Fruit fly (Drosophila melanogaster) whole organism, prepupa: ENCODE results near the gene MetRS-m.

ENCODE experiments used
- Blimp-1 ChIP-seq: fragments of 200-800 bp; sonication (Bioruptor generic); optimal IDR thresholded peaks from 3 replicates; lab custom pipeline; 2017; ENCODE audit warnings: missing biosample characterization, missing genetic modification characterization, mild to moderate bottlenecking, moderate library complexity, missing genetic modification reagents
- CG10631 ChIP-seq: fragments of 200-800 bp; sonication (Bioruptor generic); optimal IDR thresholded peaks from 2 replicates; lab custom pipeline; 2016; ENCODE audit warnings: missing biosample characterization, missing genetic modification characterization
- CG10669 ChIP-seq: fragments of 200-800 bp; sonication (Bioruptor generic); optimal IDR thresholded peaks from 3 replicates; lab custom pipeline; 2018; ENCODE audit warnings: missing biosample characterization, mild to moderate bottlenecking, missing genetic modification characterization, moderate library complexity
- CG11294 ChIP-seq: fragments of 200-800 bp; sonication (Bioruptor generic); IDR thresholded peaks from 2 replicates; pipeline ENCODE4 v1.3.6; 2022; ENCODE audit warnings: missing biosample characterization, missing genetic modification characterization
- CG11762 ChIP-seq: fragments of 200-800 bp; sonication (Bioruptor generic); optimal IDR thresholded peaks from 3 replicates; lab custom pipeline; 2016; ENCODE audit warnings: missing biosample characterization, missing genetic modification characterization; ENCODE audit not compliant: insufficient read depth
- CG11902 ChIP-seq: fragments of 200-800 bp; sonication (Bioruptor generic); optimal IDR thresholded peaks from 3 replicates; lab custom pipeline; 2016; ENCODE audit warnings: missing biosample characterization, missing genetic modification characterization
- CG15336 ChIP-seq: fragments of 200-800 bp; sonication (Bioruptor generic); IDR thresholded peaks from 2 replicates; pipeline ENCODE4 v1.3.6; 2022; ENCODE audit warnings: missing biosample characterization, missing genetic modification characterization
- CG1621 ChIP-seq: fragments of 200-800 bp; sonication (Bioruptor generic); optimal IDR thresholded peaks from 3 replicates; lab custom pipeline; 2018; ENCODE audit warnings: missing biosample characterization, mild to moderate bottlenecking, missing genetic modification characterization
- CG16779 ChIP-seq: fragments of 200-800 bp; sonication (Bioruptor generic); optimal IDR thresholded peaks from 3 replicates; lab custom pipeline; 2017; ENCODE audit warnings: missing biosample characterization, mild to moderate bottlenecking, missing genetic modification characterization
- CG3032 ChIP-seq: fragments of 200-800 bp; optimal IDR thresholded peaks from 2 replicates; lab custom pipeline; 2019; ENCODE audit warnings: missing biosample characterization, mild to moderate bottlenecking, missing genetic modification characterization, moderate library complexity
- CG32006 ChIP-seq: fragments of 200-800 bp; sonication (Bioruptor generic); optimal IDR thresholded peaks from 3 replicates; lab custom pipeline; 2017; ENCODE audit warnings: missing biosample characterization, mild to moderate bottlenecking, missing genetic modification characterization
- CG34406 ChIP-seq: fragments of 200-800 bp; sonication (Bioruptor generic); optimal IDR thresholded peaks from 3 replicates; lab custom pipeline; 2016; ENCODE audit warnings: missing biosample characterization, missing genetic modification characterization
- CG3919 ChIP-seq: fragments of 200-800 bp; sonication (Bioruptor generic); optimal IDR thresholded peaks from 3 replicates; lab custom pipeline; 2016; ENCODE audit warnings: missing biosample characterization, missing genetic modification characterization
- CG4318 ChIP-seq: fragments of 200-800 bp; sonication (Bioruptor generic); optimal IDR thresholded peaks from 3 replicates; lab custom pipeline; 2017; ENCODE audit warnings: missing biosample characterization, mild to moderate bottlenecking, missing genetic modification characterization
- CG6163 ChIP-seq: fragments of 200-800 bp; sonication (Bioruptor generic); IDR thresholded peaks from 3 replicates; pipeline ENCODE4 v1.3.6; 2022; ENCODE audit warnings: missing biosample characterization, missing genetic modification characterization
- CG6276 ChIP-seq: fragments of 200-800 bp; sonication (Bioruptor generic); optimal IDR thresholded peaks from 2 replicates; lab custom pipeline; 2017; ENCODE audit warnings: missing biosample characterization, mild to moderate bottlenecking, missing genetic modification characterization
- CG6854 ChIP-seq: fragments of 200-800 bp; sonication (Bioruptor generic); optimal IDR thresholded peaks from 2 replicates; lab custom pipeline; 2017; ENCODE audit warnings: missing biosample characterization, mild to moderate bottlenecking, missing genetic modification characterization
- CG7368 ChIP-seq: fragments of 200-800 bp; sonication (Bioruptor generic); optimal IDR thresholded peaks from 3 replicates; lab custom pipeline; 2016; ENCODE audit warnings: missing biosample characterization, missing genetic modification characterization
- CG8119 ChIP-seq: fragments of 200-800 bp; sonication (Bioruptor generic); IDR thresholded peaks from 3 replicates; pipeline ENCODE4 v1.3.6; 2022; ENCODE audit warnings: missing biosample characterization, missing genetic modification characterization
- CG9139 ChIP-seq: fragments of 200-800 bp; sonication (Bioruptor generic); optimal IDR thresholded peaks from 3 replicates; lab custom pipeline; 2017; ENCODE audit warnings: missing biosample characterization, mild to moderate bottlenecking, missing genetic modification characterization
- Eip75B ChIP-seq: fragments of 200-800 bp; sonication (Bioruptor generic); optimal IDR thresholded peaks from 3 replicates; lab custom pipeline; 2016; ENCODE audit warnings: missing biosample characterization, missing genetic modification characterization
- Eip78C ChIP-seq: fragments of 200-800 bp; sonication (Bioruptor generic); peaks from one replicate; lab custom pipeline; 2016; ENCODE audit warnings: missing biosample characterization, missing genetic modification characterization
- Ets21C ChIP-seq: fragments of 200-800 bp; sonication (Bioruptor generic); optimal IDR thresholded peaks from 3 replicates; lab custom pipeline; 2016; ENCODE audit warnings: missing biosample characterization, missing genetic modification characterization
- Ets96B ChIP-seq: fragments of 200-800 bp; optimal IDR thresholded peaks from 2 replicates; lab custom pipeline; 2019; ENCODE audit warnings: missing biosample characterization, mild to moderate bottlenecking, missing genetic modification characterization, moderate library complexity
- Gug ChIP-seq: fragments of 200-800 bp; sonication (Bioruptor generic); IDR thresholded peaks from 2 replicates; pipeline ENCODE4 v1.3.6; 2022; ENCODE audit warnings: missing biosample characterization, missing genetic modification characterization
- Hr38 ChIP-seq: sonication (Bioruptor generic); optimal IDR thresholded peaks from 2 replicates; lab custom pipeline; 2016; ENCODE audit warnings: missing biosample characterization, missing genetic modification characterization
- Hr4 ChIP-seq: fragments of 200-800 bp; sonication (Bioruptor generic); optimal IDR thresholded peaks from 3 replicates; lab custom pipeline; 2016; ENCODE audit warnings: missing biosample characterization, missing genetic modification characterization
- Met ChIP-seq: fragments of 200-800 bp; sonication (Bioruptor generic); optimal IDR thresholded peaks from 3 replicates; lab custom pipeline; 2016; ENCODE audit warnings: missing biosample characterization, missing genetic modification characterization
- OdsH ChIP-seq: fragments of 200-800 bp; sonication (Bioruptor generic); optimal IDR thresholded peaks from 3 replicates; lab custom pipeline; 2016; ENCODE audit warnings: missing biosample characterization, missing genetic modification characterization
- Smox ChIP-seq: fragments of 200-800 bp; sonication (Bioruptor generic); optimal IDR thresholded peaks from 3 replicates; lab custom pipeline; 2016; ENCODE audit warnings: missing biosample characterization, missing genetic modification characterization
- Sox102F ChIP-seq: fragments of 200-800 bp; sonication (Bioruptor generic); optimal IDR thresholded peaks from 2 replicates; lab custom pipeline; 2016; ENCODE audit warnings: missing biosample characterization, mild to moderate bottlenecking, missing genetic modification characterization
- Sox14 ChIP-seq: fragments of 200-800 bp; sonication (Bioruptor generic); optimal IDR thresholded peaks from 3 replicates; lab custom pipeline; 2016; ENCODE audit warnings: missing biosample characterization, missing genetic modification characterization
- achi ChIP-seq: fragments of 200-800 bp; sonication (Bioruptor generic); optimal IDR thresholded peaks from 3 replicates; lab custom pipeline; 2016; ENCODE audit warnings: missing biosample characterization, missing genetic modification characterization
- acj6 ChIP-seq: fragments of 200-800 bp; sonication (Bioruptor generic); optimal IDR thresholded peaks from 3 replicates; lab custom pipeline; 2016; ENCODE audit warnings: missing biosample characterization, missing genetic modification characterization
- cyc ChIP-seq: fragments of 200-800 bp; sonication (Bioruptor generic); optimal IDR thresholded peaks from 3 replicates; lab custom pipeline; 2016; ENCODE audit warnings: missing biosample characterization, missing genetic modification characterization
- dac ChIP-seq: fragments of 200-800 bp; sonication (Bioruptor generic); optimal IDR thresholded peaks from 2 replicates; lab custom pipeline; 2017; ENCODE audit warnings: missing biosample characterization, mild to moderate bottlenecking, missing genetic modification characterization
- dsx ChIP-seq: fragments of 200-800 bp; optimal IDR thresholded peaks from 3 replicates; lab custom pipeline; 2019; ENCODE audit warnings: missing biosample characterization, mild to moderate bottlenecking, missing genetic modification characterization, moderate library complexity; ENCODE audit not compliant: poor library complexity, severe bottlenecking
- esn ChIP-seq: fragments of 200-800 bp; sonication (Bioruptor generic); optimal IDR thresholded peaks from 2 replicates; lab custom pipeline; 2016; ENCODE audit warnings: missing biosample characterization, mild to moderate bottlenecking, missing genetic modification characterization, moderate library complexity
- fd85E ChIP-seq: fragments of 200-800 bp; sonication (Bioruptor generic); optimal IDR thresholded peaks from 3 replicates; lab custom pipeline; 2016; ENCODE audit warnings: missing biosample characterization, missing genetic modification characterization
- fkh ChIP-seq: fragments of 200-800 bp; sonication (Bioruptor generic); optimal IDR thresholded peaks from 3 replicates; lab custom pipeline; 2017; ENCODE audit warnings: missing biosample characterization, mild to moderate bottlenecking, missing genetic modification characterization, moderate library complexity
- pdm3 ChIP-seq: fragments of 200-800 bp; sonication (Bioruptor generic); optimal IDR thresholded peaks from 3 replicates; lab custom pipeline; 2016; ENCODE audit warnings: missing biosample characterization, missing genetic modification characterization
- spab ChIP-seq: fragments of 200-800 bp; sonication (Bioruptor generic); optimal IDR thresholded peaks from 2 replicates; lab custom pipeline; 2017; ENCODE audit warnings: missing biosample characterization, mild to moderate bottlenecking, missing genetic modification characterization, missing genetic modification reagents
- ss ChIP-seq, 2 experiments: fragments of 200-800 bp; sonication (Bioruptor generic); optimal IDR thresholded peaks; 2 replicates in 1 of 2; 3 replicates in 1 of 2; lab custom pipeline; 2017 to 2018; ENCODE audit warnings: mild to moderate bottlenecking in 2 of 2, missing biosample characterization in 2 of 2, missing genetic modification characterization in 2 of 2, moderate library complexity in 1 of 2
- svp ChIP-seq: fragments of 200-800 bp; sonication (Bioruptor generic); peaks from one replicate; lab custom pipeline; 2016; ENCODE audit warnings: missing biosample characterization, missing genetic modification characterization
- topi ChIP-seq: fragments of 200-800 bp; sonication (Bioruptor generic); optimal IDR thresholded peaks from 3 replicates; lab custom pipeline; 2016; ENCODE audit warnings: missing biosample characterization, missing genetic modification characterization
- vri ChIP-seq: fragments of 200-800 bp; sonication (Bioruptor generic); optimal IDR thresholded peaks from 3 replicates; lab custom pipeline; 2016; ENCODE audit warnings: missing biosample characterization, mild to moderate bottlenecking, missing genetic modification characterization

Gene MetRS-m

dm6 chr3R:14291431-14291830 lies 31.6 kb upstream of the MetRS-m start (continued):
- TF ChIP-seq achi (GFP tag; lab: Kevin White, UChicago) = peak; percentile 79
- peak; percentile 81 for TF ChIP-seq spab (GFP tag; lab: Kevin White, UChicago)
- TF ChIP-seq CG10631 (GFP tag; lab: Kevin White, UChicago) = peak; percentile 78
- TF ChIP-seq dsx (GFP tag; lab: Kevin White, UChicago) = peak; percentile 83
- no peak for TF ChIP-seq fkh (GFP tag; lab: Kevin White, UChicago)
- peak; percentile 59 for TF ChIP-seq CG11294 (GFP tag; lab: Robert Waterston, UW)
- peak; percentile 85 for TF ChIP-seq CG6854 (GFP tag; lab: Kevin White, UChicago)
- peak; percentile 91 for TF ChIP-seq CG32006 (GFP tag; lab: Kevin White, UChicago)
- peak; percentile 49 for TF ChIP-seq Gug
- peak; percentile 49 for TF ChIP-seq dac (GFP tag; lab: Kevin White, UChicago)
- peak; percentile 82 for TF ChIP-seq OdsH
- peak; percentile 80 for TF ChIP-seq acj6
- TF ChIP-seq ss (GFP tag; optimal IDR thresholded peaks at IDR 0.05; lab: Kevin White, UChicago) = peak; percentile 74 to 80
- peak; percentile 75 for TF ChIP-seq CG7368 (GFP tag; lab: Kevin White, UChicago)
- peak; percentile 92 for TF ChIP-seq CG8119
- peak; percentile 22 for TF ChIP-seq fd85E (GFP tag; lab: Kevin White, UChicago)
- peak; percentile 77 for TF ChIP-seq CG34406
- TF ChIP-seq CG9139 (GFP tag; lab: Kevin White, UChicago) = peak; percentile 70
- peak; percentile 73 for TF ChIP-seq CG4318 (GFP tag; lab: Kevin White, UChicago)
- TF ChIP-seq CG3919 = peak; percentile 83
- TF ChIP-seq CG11902 (GFP tag; lab: Kevin White, UChicago) = peak; percentile 49
- peak; percentile 78 for TF ChIP-seq topi (GFP tag; lab: Kevin White, UChicago)
- TF ChIP-seq Eip78C = peak; percentile 98
- TF ChIP-seq cyc (GFP tag; lab: Kevin White, UChicago) = peak; percentile 68
- peak; percentile 83 for TF ChIP-seq Smox

- peak; percentile 61 for TF ChIP-seq OdsH
- TF ChIP-seq CG1621 (tag; lab: Kevin White, UChicago) = no peak
- no peak for TF ChIP-seq Hr38 (GFP tag; lab: Kevin White, UChicago)
- peak; percentile 41 for TF ChIP-seq CG3032
- peak; percentile 38 for TF ChIP-seq Sox102F
- TF ChIP-seq CG16779 (tag; lab: Kevin White, UChicago) = no peak
- TF ChIP-seq CG6276 (GFP tag; lab: Kevin White, UChicago) = peak; percentile 66
- peak; percentile 45 for TF ChIP-seq achi (GFP tag; lab: Kevin White, UChicago)
- no peak for TF ChIP-seq fd85E (GFP tag; lab: Kevin White, UChicago)
- TF ChIP-seq CG10669 (GFP tag; lab: Kevin White, UChicago) = peak; percentile 33
- TF ChIP-seq CG11762 (GFP tag; lab: Kevin White, UChicago) = no peak
- peak; percentile 29 for TF ChIP-seq spab (GFP tag; lab: Kevin White, UChicago)
- TF ChIP-seq dac (GFP tag; lab: Kevin White, UChicago) = peak; percentile 16
- peak; percentile 7 for TF ChIP-seq cyc (GFP tag; lab: Kevin White, UChicago)
- peak; percentile 69 for TF ChIP-seq Hr4 (GFP tag; lab: Kevin White, UChicago)
- peak; percentile 45 for TF ChIP-seq fkh (GFP tag; lab: Kevin White, UChicago)
- no peak for TF ChIP-seq CG11294 (GFP tag; lab: Robert Waterston, UW)
- TF ChIP-seq svp = peak; percentile 79
- TF ChIP-seq CG34406 = peak; percentile 43
- TF ChIP-seq Blimp-1 (GFP tag; lab: Kevin White, UChicago) = peak; percentile 0
- no peak for TF ChIP-seq CG9139 (GFP tag; lab: Kevin White, UChicago)
- peak; percentile 31 for TF ChIP-seq CG11902 (GFP tag; lab: Kevin White, UChicago)
- peak; percentile 39 for TF ChIP-seq Sox14 (GFP tag; lab: Kevin White, UChicago)
- TF ChIP-seq Ets21C (GFP tag; lab: Kevin White, UChicago) = peak; percentile 31
- peak; percentile 65 for TF ChIP-seq esn (GFP tag; lab: Kevin White, UChicago)
- TF ChIP-seq dsx (GFP tag; lab: Kevin White, UChicago) = peak; percentile 6
- peak; percentile 28 for TF ChIP-seq Eip75B (GFP tag; lab: Kevin White, UChicago)
- peak; percentile 58 for TF ChIP-seq CG4318 (GFP tag; lab: Kevin White, UChicago)
- TF ChIP-seq Gug = peak; percentile 33; the same call in 1 of the 2 replicates
- peak; percentile 63 for TF ChIP-seq Met (GFP tag; lab: Kevin White, UChicago)
- TF ChIP-seq pdm3 = peak; percentile 64
- peak; percentile 55 for TF ChIP-seq CG6163
- TF ChIP-seq vri = peak; percentile 82
- peak; percentile 53 for TF ChIP-seq CG15336 (GFP tag; lab: Robert Waterston, UW)
- TF ChIP-seq Ets96B (tag; lab: Kevin White, UChicago) = peak; percentile 57
Measured at dm6 chr3R:14289958-14290835, 30.4 kb upstream of the MetRS-m start.
